Worm (Caenorhabditis elegans): ENCODE data around the gene Y116A8C.468.

The Y116A8C.468 gene

ce11 chrIV:16949767-16950166 lies 31.6 kb downstream of the Y116A8C.468 start, which contains the start of gene rad-54.B:
Gene rad-54.B, plus strand, starts transcription at chrIV:16950067.
- TF ChIP-seq unc-62 (GFP tag; optimal IDR thresholded peaks at IDR 0.05): no peak

- no peak for TF ChIP-seq unc-62 (GFP tag; optimal IDR thresholded peaks at IDR 0.05)
These were observed 34.2 kb downstream of the Y116A8C.468 start for ce11 chrIV:16952389-16952788.

DNA sequence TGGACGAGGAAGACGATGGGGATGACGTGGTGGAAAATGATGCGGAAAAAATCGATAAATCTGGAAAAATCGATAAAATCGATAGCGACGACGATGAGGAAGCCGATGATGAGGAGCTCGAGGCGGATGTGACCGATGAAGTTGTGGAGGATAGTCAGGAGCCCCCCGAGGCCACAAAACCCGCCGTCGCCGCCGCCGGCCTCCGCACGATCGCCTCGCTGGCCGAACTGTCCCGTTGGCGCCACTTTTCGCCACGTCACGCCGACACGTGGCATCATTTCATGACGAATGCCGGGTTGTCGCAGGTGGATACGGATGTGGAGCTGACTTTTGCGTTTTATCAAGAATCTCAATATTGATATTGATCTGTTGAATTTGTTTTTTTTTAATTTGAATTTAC lies 44.3 kb downstream of the Y116A8C.468 start:
- TF ChIP-seq unc-62 (GFP tag; optimal IDR thresholded peaks at IDR 0.05): no peak

Measured in whole organism, dauer.